Fruit fly (Drosophila melanogaster) whole organism, prepupa: Measurements from ENCODE around the gene CaMKII.

Source experiments
- CG10631 ChIP-seq: fragments of 200-800 bp; sonication (Bioruptor generic); optimal IDR thresholded peaks from 2 replicates; lab custom pipeline; 2016; ENCODE audit warnings: missing biosample characterization, missing genetic modification characterization
- CG11294 ChIP-seq: fragments of 200-800 bp; sonication (Bioruptor generic); IDR thresholded peaks from 2 replicates; pipeline ENCODE4 v1.3.6; 2022; ENCODE audit warnings: missing biosample characterization, missing genetic modification characterization
- CG11762 ChIP-seq: fragments of 200-800 bp; sonication (Bioruptor generic); optimal IDR thresholded peaks from 3 replicates; lab custom pipeline; 2016; ENCODE audit warnings: missing biosample characterization, missing genetic modification characterization; ENCODE audit not compliant: insufficient read depth
- CG11902 ChIP-seq: fragments of 200-800 bp; sonication (Bioruptor generic); optimal IDR thresholded peaks from 3 replicates; lab custom pipeline; 2016; ENCODE audit warnings: missing biosample characterization, missing genetic modification characterization
- CG15336 ChIP-seq: fragments of 200-800 bp; sonication (Bioruptor generic); IDR thresholded peaks from 2 replicates; pipeline ENCODE4 v1.3.6; 2022; ENCODE audit warnings: missing biosample characterization, missing genetic modification characterization
- CG16779 ChIP-seq: fragments of 200-800 bp; sonication (Bioruptor generic); optimal IDR thresholded peaks from 3 replicates; lab custom pipeline; 2017; ENCODE audit warnings: missing biosample characterization, mild to moderate bottlenecking, missing genetic modification characterization
- CG31627 ChIP-seq: fragments of 200-800 bp; sonication (Bioruptor generic); optimal IDR thresholded peaks from 3 replicates; lab custom pipeline; 2016; ENCODE audit warnings: missing biosample characterization, missing genetic modification characterization
- CG32006 ChIP-seq: fragments of 200-800 bp; sonication (Bioruptor generic); optimal IDR thresholded peaks from 3 replicates; lab custom pipeline; 2017; ENCODE audit warnings: missing biosample characterization, mild to moderate bottlenecking, missing genetic modification characterization
- CG34406 ChIP-seq: fragments of 200-800 bp; sonication (Bioruptor generic); optimal IDR thresholded peaks from 3 replicates; lab custom pipeline; 2016; ENCODE audit warnings: missing biosample characterization, missing genetic modification characterization
- CG3919 ChIP-seq: fragments of 200-800 bp; sonication (Bioruptor generic); optimal IDR thresholded peaks from 3 replicates; lab custom pipeline; 2016; ENCODE audit warnings: missing biosample characterization, missing genetic modification characterization
- CG4318 ChIP-seq: fragments of 200-800 bp; sonication (Bioruptor generic); optimal IDR thresholded peaks from 3 replicates; lab custom pipeline; 2017; ENCODE audit warnings: missing biosample characterization, mild to moderate bottlenecking, missing genetic modification characterization
- CG6163 ChIP-seq: fragments of 200-800 bp; sonication (Bioruptor generic); IDR thresholded peaks from 3 replicates; pipeline ENCODE4 v1.3.6; 2022; ENCODE audit warnings: missing biosample characterization, missing genetic modification characterization
- CG7368 ChIP-seq: fragments of 200-800 bp; sonication (Bioruptor generic); optimal IDR thresholded peaks from 3 replicates; lab custom pipeline; 2016; ENCODE audit warnings: missing biosample characterization, missing genetic modification characterization
- CG8119 ChIP-seq: fragments of 200-800 bp; sonication (Bioruptor generic); IDR thresholded peaks from 3 replicates; pipeline ENCODE4 v1.3.6; 2022; ENCODE audit warnings: missing biosample characterization, missing genetic modification characterization
- CG8319 ChIP-seq: fragments of 200-800 bp; sonication (Bioruptor generic); optimal IDR thresholded peaks from 3 replicates; lab custom pipeline; 2016; ENCODE audit warnings: missing biosample characterization, missing genetic modification characterization
- CG8632 ChIP-seq: fragments of 200-800 bp; sonication (Bioruptor generic); optimal IDR thresholded peaks from 3 replicates; lab custom pipeline; 2016; ENCODE audit warnings: missing biosample characterization, missing genetic modification characterization
- Eip78C ChIP-seq: fragments of 200-800 bp; sonication (Bioruptor generic); peaks from one replicate; lab custom pipeline; 2016; ENCODE audit warnings: missing biosample characterization, missing genetic modification characterization
- Ets21C ChIP-seq: fragments of 200-800 bp; sonication (Bioruptor generic); optimal IDR thresholded peaks from 3 replicates; lab custom pipeline; 2016; ENCODE audit warnings: missing biosample characterization, missing genetic modification characterization
- Ets96B ChIP-seq: fragments of 200-800 bp; optimal IDR thresholded peaks from 2 replicates; lab custom pipeline; 2019; ENCODE audit warnings: missing biosample characterization, mild to moderate bottlenecking, missing genetic modification characterization, moderate library complexity
- Hr38 ChIP-seq: sonication (Bioruptor generic); optimal IDR thresholded peaks from 2 replicates; lab custom pipeline; 2016; ENCODE audit warnings: missing biosample characterization, missing genetic modification characterization
- Hr39 ChIP-seq: fragments of 200-800 bp; sonication (Bioruptor generic); optimal IDR thresholded peaks from 2 replicates; lab custom pipeline; 2016; ENCODE audit warnings: missing biosample characterization, missing genetic modification characterization
- Hr4 ChIP-seq: fragments of 200-800 bp; sonication (Bioruptor generic); optimal IDR thresholded peaks from 3 replicates; lab custom pipeline; 2016; ENCODE audit warnings: missing biosample characterization, missing genetic modification characterization
- Lpt ChIP-seq: fragments of 200-800 bp; sonication (Bioruptor generic); optimal IDR thresholded peaks from 3 replicates; lab custom pipeline; 2016; ENCODE audit warnings: missing biosample characterization, missing genetic modification characterization
- Sox102F ChIP-seq: fragments of 200-800 bp; sonication (Bioruptor generic); optimal IDR thresholded peaks from 2 replicates; lab custom pipeline; 2016; ENCODE audit warnings: missing biosample characterization, mild to moderate bottlenecking, missing genetic modification characterization
- Sox14 ChIP-seq: fragments of 200-800 bp; sonication (Bioruptor generic); optimal IDR thresholded peaks from 3 replicates; lab custom pipeline; 2016; ENCODE audit warnings: missing biosample characterization, missing genetic modification characterization
- Sox15 ChIP-seq: fragments of 200-800 bp; sonication (Bioruptor generic); optimal IDR thresholded peaks from 3 replicates; lab custom pipeline; 2016; ENCODE audit warnings: missing biosample characterization, missing genetic modification characterization
- achi ChIP-seq: fragments of 200-800 bp; sonication (Bioruptor generic); optimal IDR thresholded peaks from 3 replicates; lab custom pipeline; 2016; ENCODE audit warnings: missing biosample characterization, missing genetic modification characterization
- acj6 ChIP-seq: fragments of 200-800 bp; sonication (Bioruptor generic); optimal IDR thresholded peaks from 3 replicates; lab custom pipeline; 2016; ENCODE audit warnings: missing biosample characterization, missing genetic modification characterization
- cyc ChIP-seq: fragments of 200-800 bp; sonication (Bioruptor generic); optimal IDR thresholded peaks from 3 replicates; lab custom pipeline; 2016; ENCODE audit warnings: missing biosample characterization, missing genetic modification characterization
- dsx ChIP-seq: fragments of 200-800 bp; optimal IDR thresholded peaks from 3 replicates; lab custom pipeline; 2019; ENCODE audit warnings: missing biosample characterization, mild to moderate bottlenecking, missing genetic modification characterization, moderate library complexity; ENCODE audit not compliant: poor library complexity, severe bottlenecking
- eg ChIP-seq: fragments of 200-800 bp; sonication (Bioruptor generic); IDR thresholded peaks from 3 replicates; pipeline ENCODE4 v1.3.6; 2022; ENCODE audit warnings: missing biosample characterization, missing genetic modification characterization
- esn ChIP-seq: fragments of 200-800 bp; sonication (Bioruptor generic); optimal IDR thresholded peaks from 2 replicates; lab custom pipeline; 2016; ENCODE audit warnings: missing biosample characterization, mild to moderate bottlenecking, missing genetic modification characterization, moderate library complexity
- fd59A ChIP-seq: fragments of 200-800 bp; sonication (Bioruptor generic); optimal IDR thresholded peaks from 2 replicates; lab custom pipeline; 2017; ENCODE audit warnings: missing biosample characterization, mild to moderate bottlenecking, missing genetic modification characterization, missing genetic modification reagents
- lz ChIP-seq: fragments of 200-800 bp; sonication (Bioruptor generic); optimal IDR thresholded peaks from 3 replicates; lab custom pipeline; 2016; ENCODE audit warnings: missing biosample characterization, missing genetic modification characterization
- pdm3 ChIP-seq: fragments of 200-800 bp; sonication (Bioruptor generic); optimal IDR thresholded peaks from 3 replicates; lab custom pipeline; 2016; ENCODE audit warnings: missing biosample characterization, missing genetic modification characterization
- spab ChIP-seq: fragments of 200-800 bp; sonication (Bioruptor generic); optimal IDR thresholded peaks from 2 replicates; lab custom pipeline; 2017; ENCODE audit warnings: missing biosample characterization, mild to moderate bottlenecking, missing genetic modification characterization, missing genetic modification reagents
- svp ChIP-seq: fragments of 200-800 bp; sonication (Bioruptor generic); peaks from one replicate; lab custom pipeline; 2016; ENCODE audit warnings: missing biosample characterization, missing genetic modification characterization
- topi ChIP-seq: fragments of 200-800 bp; sonication (Bioruptor generic); optimal IDR thresholded peaks from 3 replicates; lab custom pipeline; 2016; ENCODE audit warnings: missing biosample characterization, missing genetic modification characterization
- vri ChIP-seq: fragments of 200-800 bp; sonication (Bioruptor generic); optimal IDR thresholded peaks from 3 replicates; lab custom pipeline; 2016; ENCODE audit warnings: missing biosample characterization, mild to moderate bottlenecking, missing genetic modification characterization

Gene CaMKII

dm6 chr4:1031687-1032140 lies 21.8 kb downstream of the CaMKII start, which contains the start of gene CG11076 (continued):
- peak; percentile 50 for TF ChIP-seq esn
- TF ChIP-seq CG34406, result no peak
- peak; percentile 73 for TF ChIP-seq Eip78C
- peak; percentile 64 for TF ChIP-seq Sox14
- no peak for TF ChIP-seq CG6163
- peak; percentile 54 for TF ChIP-seq topi (GFP tag; lab: Kevin White, UChicago)
- no peak for TF ChIP-seq Lpt (GFP tag; lab: Kevin White, UChicago)
- no peak for TF ChIP-seq Sox15
- no peak for TF ChIP-seq Hr38 (GFP tag; lab: Kevin White, UChicago)
- TF ChIP-seq CG8119, result no peak
- no peak for TF ChIP-seq CG11294 (GFP tag; lab: Robert Waterston, UW)
- TF ChIP-seq pdm3 (GFP tag; lab: Kevin White, UChicago), result no peak
- TF ChIP-seq Hr39 (GFP tag; lab: Kevin White, UChicago), result no peak
- TF ChIP-seq Hr4 (GFP tag; lab: Kevin White, UChicago), result no peak
- no peak for TF ChIP-seq eg (GFP tag; lab: Robert Waterston, UW)
- no peak for TF ChIP-seq CG4318 (GFP tag; lab: Kevin White, UChicago)
- no peak for TF ChIP-seq CG3919 (GFP tag; lab: Kevin White, UChicago)
- no peak for TF ChIP-seq CG15336 (GFP tag; lab: Robert Waterston, UW)
- TF ChIP-seq Ets21C (GFP tag; lab: Kevin White, UChicago), result peak; percentile 33
- TF ChIP-seq CG32006 (GFP tag; lab: Kevin White, UChicago), result no peak
- TF ChIP-seq Sox102F (GFP tag; lab: Kevin White, UChicago), result peak; percentile 58
- no peak for TF ChIP-seq achi (GFP tag; lab: Kevin White, UChicago)
- peak; percentile 19 for TF ChIP-seq cyc
- no peak for TF ChIP-seq fd59A (GFP tag; lab: Kevin White, UChicago)
- TF ChIP-seq CG11762 (GFP tag; lab: Kevin White, UChicago), result no peak
- TF ChIP-seq dsx (GFP tag; lab: Kevin White, UChicago), result no peak
- TF ChIP-seq Ets96B (tag; lab: Kevin White, UChicago), result peak; percentile 18
- TF ChIP-seq CG8632, result no peak
- TF ChIP-seq acj6 (GFP tag; lab: Kevin White, UChicago), result no peak
- TF ChIP-seq vri (GFP tag; lab: Kevin White, UChicago), result peak; percentile 98

dm6 chr4:1031137-1031536 lies 22.4 kb downstream of the CaMKII start, which contains the start of gene ATPsynbeta:
TSS of gene ATPsynbeta (plus strand) at chr4:1031484.
- TF ChIP-seq topi (GFP tag; lab: Kevin White, UChicago) (no peak), Eip78C (peak; percentile 55)

dm6 chr4:1030692-1031110 lies 22.8 kb downstream of the CaMKII start:
- peak; percentile 2 for TF ChIP-seq CG10631
- TF ChIP-seq spab (GFP tag; lab: Kevin White, UChicago), result no peak
- peak; percentile 18 for TF ChIP-seq lz (GFP tag; lab: Kevin White, UChicago)
- peak; percentile 15 for TF ChIP-seq esn
- no peak for TF ChIP-seq acj6 (GFP tag; lab: Kevin White, UChicago)
- TF ChIP-seq CG8632, result no peak
- TF ChIP-seq CG7368 (GFP tag; lab: Kevin White, UChicago), result no peak
- no peak for TF ChIP-seq fd59A (GFP tag; lab: Kevin White, UChicago)
- TF ChIP-seq Eip78C, result peak; percentile 38
- TF ChIP-seq Sox15, result no peak
- TF ChIP-seq CG11902, result no peak
- peak; percentile 12 for TF ChIP-seq CG8319 (GFP tag; lab: Kevin White, UChicago)
- no peak for TF ChIP-seq svp
- TF ChIP-seq Hr38 (GFP tag; lab: Kevin White, UChicago), result no peak
- no peak for TF ChIP-seq CG16779
- peak; percentile 26 for TF ChIP-seq Hr39 (GFP tag; lab: Kevin White, UChicago)
- peak; percentile 36 for TF ChIP-seq CG31627 (GFP tag; lab: Kevin White, UChicago)
- no peak for TF ChIP-seq CG11762 (GFP tag; lab: Kevin White, UChicago)
- TF ChIP-seq CG34406, result no peak
- peak; percentile 0 for TF ChIP-seq cyc
- no peak for TF ChIP-seq CG15336 (GFP tag; lab: Robert Waterston, UW)
- peak; percentile 21 for TF ChIP-seq pdm3 (GFP tag; lab: Kevin White, UChicago)
- no peak for TF ChIP-seq topi (GFP tag; lab: Kevin White, UChicago)
- peak; percentile 4 for TF ChIP-seq Ets96B (tag; lab: Kevin White, UChicago)
- TF ChIP-seq, all 60 proteins: peak for 10
